Fruit fly (Drosophila melanogaster): ENCODE results near the gene sals.

Gene sals

DNA sequence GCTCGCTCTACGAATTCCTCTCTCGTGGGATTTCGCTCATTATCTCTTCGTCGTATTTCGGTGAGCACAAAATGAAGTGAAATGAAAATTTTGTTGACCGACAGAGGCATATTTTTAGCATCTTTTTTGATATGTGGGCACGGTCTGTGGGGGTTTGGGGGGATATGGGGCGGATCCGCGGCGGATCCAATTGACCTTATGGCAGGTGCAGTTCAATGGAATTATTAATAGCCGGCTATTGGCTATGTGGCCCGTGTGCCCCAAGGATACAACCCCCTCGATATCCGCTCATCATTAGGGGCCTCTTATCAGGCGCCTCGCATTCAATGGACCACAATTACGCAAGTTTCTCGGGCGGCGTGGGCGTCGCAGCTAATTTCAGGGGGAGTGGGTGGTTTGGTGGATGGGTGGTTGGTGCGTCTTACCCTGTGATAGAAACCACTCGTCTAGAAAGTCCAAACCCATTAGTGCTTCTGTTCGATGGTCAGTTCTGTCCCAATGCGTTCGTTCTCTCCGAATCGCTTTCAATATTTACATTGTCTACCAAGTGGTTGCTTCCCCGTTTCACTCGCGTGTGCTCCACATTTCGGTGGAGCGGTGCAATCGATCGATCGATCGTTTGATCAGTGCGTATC, at the start of gene sals:
Gene sals (minus strand): TSS at position 585 of the 635 bp plus-strand sequence.
- TF ChIP-seq D1 (tag; optimal IDR thresholded peaks at IDR 0.05) (no peak), CG4496 (GFP tag; IDR thresholded peaks at IDR 0.05) (no peak), CG13204 (GFP tag; optimal IDR thresholded peaks at IDR 0.05) (no peak), CG8159 (tag; optimal IDR thresholded peaks at IDR 0.05) (no peak), CG17806 (tag; optimal IDR thresholded peaks at IDR 0.05) (no peak), CG32121 (GFP tag; IDR thresholded peaks at IDR 0.05) (no peak), CG15710 (tag; optimal IDR thresholded peaks at IDR 0.05) (no peak), EcR (GFP tag; optimal IDR thresholded peaks at IDR 0.05) (no peak), Pif1B (GFP tag; optimal IDR thresholded peaks at IDR 0.05) (no peak), fd96Ca (GFP tag; IDR thresholded peaks at IDR 0.05) (no peak), CG14655 (GFP tag; optimal IDR thresholded peaks at IDR 0.05) (no peak), Pif1A (GFP tag; optimal IDR thresholded peaks at IDR 0.05) (no peak), CG34367 (tag; optimal IDR thresholded peaks at IDR 0.05) (no peak)

dm6 chr3R:11499715-11500235, 48.2 kb upstream of the sals start, which contains the start of gene dpr5:
TSS of gene dpr5 (plus strand) at chr3R:11499984.
- no peak for TF ChIP-seq CG12605 (GFP tag; IDR thresholded peaks at IDR 0.05)
- no peak for TF ChIP-seq Snoo (tag; optimal IDR thresholded peaks at IDR 0.05)
- no peak for TF ChIP-seq CG13204 (GFP tag; optimal IDR thresholded peaks at IDR 0.05)
- no peak for TF ChIP-seq CG14655 (GFP tag; optimal IDR thresholded peaks at IDR 0.05)
- TF ChIP-seq rn (GFP tag; IDR thresholded peaks at IDR 0.05), result no peak
- TF ChIP-seq CG9948 (tag; optimal IDR thresholded peaks at IDR 0.05), result no peak
- no peak for TF ChIP-seq CG10348 (GFP tag; IDR thresholded peaks at IDR 0.05)
- TF ChIP-seq CG32121 (GFP tag; IDR thresholded peaks at IDR 0.05), result no peak
- no peak for TF ChIP-seq D1 (tag; optimal IDR thresholded peaks at IDR 0.05)
- no peak for TF ChIP-seq gl (tag; optimal IDR thresholded peaks at IDR 0.05)
- no peak for TF ChIP-seq CG34367 (tag; optimal IDR thresholded peaks at IDR 0.05)
- no peak for TF ChIP-seq EcR (GFP tag; optimal IDR thresholded peaks at IDR 0.05)
- no peak for TF ChIP-seq CG8301 (tag; optimal IDR thresholded peaks at IDR 0.05)

dm6 chr3R:11490269-11490668, 38.7 kb upstream of the sals start:
- TF ChIP-seq fd96Ca (GFP tag; IDR thresholded peaks at IDR 0.05) (no peak), CG34367 (tag; optimal IDR thresholded peaks at IDR 0.05) (no peak), rn (GFP tag; IDR thresholded peaks at IDR 0.05) (no peak), Ets98B (GFP tag; IDR thresholded peaks at IDR 0.05) (no peak), CG32121 (GFP tag; IDR thresholded peaks at IDR 0.05) (no peak), CG17806 (tag; optimal IDR thresholded peaks at IDR 0.05) (no peak)

DNA sequence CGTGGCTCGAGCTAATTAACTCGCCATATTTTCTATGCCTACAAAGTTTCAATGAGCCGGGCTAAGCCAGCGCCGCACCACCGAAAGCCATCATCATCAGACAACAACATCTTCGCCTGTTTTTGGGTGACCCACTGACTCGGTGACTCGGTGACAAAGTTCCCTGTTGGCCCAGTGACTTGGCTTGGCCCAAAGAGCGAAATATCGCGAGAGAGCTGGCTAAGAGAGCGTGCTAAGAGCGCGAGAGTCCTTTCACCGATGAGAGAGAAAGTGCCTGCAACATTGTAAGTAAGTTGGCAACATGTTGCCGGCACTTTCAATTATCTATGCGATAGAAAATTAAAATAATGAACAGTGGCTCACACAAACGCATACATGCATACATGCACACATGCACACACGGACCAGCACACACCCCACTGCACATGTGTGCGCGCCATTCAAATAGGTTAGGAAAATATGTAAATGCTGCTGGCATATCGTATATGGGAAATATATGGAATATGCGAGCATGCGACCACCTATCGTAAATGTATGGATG, 31.8 kb upstream of the sals start:
- no peak for TF ChIP-seq CG12605 (GFP tag; IDR thresholded peaks at IDR 0.05)
- no peak for TF ChIP-seq CG4496 (GFP tag; IDR thresholded peaks at IDR 0.05)
- TF ChIP-seq CG9948 (tag; optimal IDR thresholded peaks at IDR 0.05), result no peak
- TF ChIP-seq CG15710 (tag; optimal IDR thresholded peaks at IDR 0.05), result no peak
- TF ChIP-seq CG32121 (GFP tag; IDR thresholded peaks at IDR 0.05), result no peak
- no peak for TF ChIP-seq CG8301 (tag; optimal IDR thresholded peaks at IDR 0.05)
- TF ChIP-seq CG10348 (GFP tag; IDR thresholded peaks at IDR 0.05), result no peak
- no peak for TF ChIP-seq D1 (tag; optimal IDR thresholded peaks at IDR 0.05)
- TF ChIP-seq CG13204 (GFP tag; optimal IDR thresholded peaks at IDR 0.05), result no peak
- no peak for TF ChIP-seq Pif1B (GFP tag; optimal IDR thresholded peaks at IDR 0.05)
- TF ChIP-seq CG8159 (tag; optimal IDR thresholded peaks at IDR 0.05), result no peak

dm6 chr3R:11469745-11470144, 18.2 kb upstream of the sals start:
- TF ChIP-seq fd96Ca (GFP tag; IDR thresholded peaks at IDR 0.05) (no peak), CG14655 (GFP tag; optimal IDR thresholded peaks at IDR 0.05) (peak; percentile 26)

dm6 chr3R:11467812-11468211, 16.2 kb upstream of the sals start:
- TF ChIP-seq CG12605 (GFP tag; IDR thresholded peaks at IDR 0.05) (no peak), rn (GFP tag; IDR thresholded peaks at IDR 0.05) (no peak), CG4496 (GFP tag; IDR thresholded peaks at IDR 0.05) (no peak), CG15710 (tag; optimal IDR thresholded peaks at IDR 0.05) (no peak), Pif1B (GFP tag; optimal IDR thresholded peaks at IDR 0.05) (no peak)

DNA sequence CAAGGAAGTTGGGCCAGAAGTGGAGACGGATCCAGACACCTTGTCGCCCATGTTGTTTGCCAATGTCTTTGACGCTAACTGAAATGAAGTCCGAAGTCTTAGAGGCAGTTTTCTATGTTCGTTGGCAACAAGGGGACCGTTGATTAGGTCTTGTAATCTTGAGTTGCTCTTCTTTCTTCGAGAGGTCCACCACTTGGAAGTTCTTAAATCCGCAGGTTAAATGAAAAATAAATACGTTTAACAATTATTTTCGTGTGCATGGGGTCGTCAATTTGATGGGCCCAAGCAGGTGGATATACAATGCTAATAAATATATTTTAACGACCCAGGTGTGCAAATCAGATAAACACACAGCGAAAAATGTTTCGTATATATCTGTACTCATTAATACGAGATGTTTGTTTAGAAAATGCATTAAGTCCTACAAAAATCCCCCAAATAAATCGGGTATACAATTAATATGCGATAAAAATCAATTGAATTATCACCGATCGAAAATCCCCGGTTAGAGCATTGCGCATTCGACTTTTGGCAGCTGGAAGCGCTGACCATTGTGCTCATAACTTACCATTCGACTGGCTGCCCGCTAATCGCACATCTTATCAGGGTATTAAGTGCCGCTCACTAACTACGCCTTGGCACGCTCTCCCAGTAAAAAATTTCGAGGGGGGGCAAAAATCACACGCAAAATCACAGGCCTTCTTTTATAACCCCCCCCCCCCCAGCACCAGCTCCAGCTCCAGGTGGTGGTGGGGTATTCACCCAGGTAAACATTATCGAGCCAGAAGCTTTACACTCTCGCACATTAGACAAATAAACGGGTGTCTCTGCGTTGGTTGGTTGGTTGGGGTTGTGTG, 9.1 kb upstream of the sals start, which contains the start of gene PGRP-LB:
Gene PGRP-LB (minus strand): TSS at position 51 of the 857 bp plus-strand sequence.
- no peak for TF ChIP-seq gl (tag; optimal IDR thresholded peaks at IDR 0.05)
- TF ChIP-seq fd96Ca (GFP tag; IDR thresholded peaks at IDR 0.05), result no peak
- TF ChIP-seq CG8159 (tag; optimal IDR thresholded peaks at IDR 0.05), result no peak
- TF ChIP-seq Pif1A (GFP tag; optimal IDR thresholded peaks at IDR 0.05), result no peak
- no peak for TF ChIP-seq CG15710 (tag; optimal IDR thresholded peaks at IDR 0.05)
- no peak for TF ChIP-seq rn (GFP tag; IDR thresholded peaks at IDR 0.05)
- no peak for TF ChIP-seq CG13204 (GFP tag; optimal IDR thresholded peaks at IDR 0.05)
- no peak for TF ChIP-seq CG4496 (GFP tag; IDR thresholded peaks at IDR 0.05)
- TF ChIP-seq EcR (GFP tag; optimal IDR thresholded peaks at IDR 0.05), result no peak
- no peak for TF ChIP-seq CG10348 (GFP tag; IDR thresholded peaks at IDR 0.05)
- TF ChIP-seq Ets98B (GFP tag; IDR thresholded peaks at IDR 0.05), result no peak
- no peak for TF ChIP-seq D1 (tag; optimal IDR thresholded peaks at IDR 0.05)
- no peak for TF ChIP-seq CG14655 (GFP tag; optimal IDR thresholded peaks at IDR 0.05)
